Fruit fly (Drosophila melanogaster) whole organism, embryonic: ENCODE data around the gene Cerk.

Experiments used
- Adf1 ChIP-seq: fragments of 200-800 bp; sonication (Bioruptor generic); IDR thresholded peaks from 2 replicates; pipeline ENCODE4 v1.3.6; 2022; ENCODE audit warnings: missing biosample characterization, missing genetic modification characterization
- Asciz ChIP-seq: fragments of 200-800 bp; sonication (Bioruptor generic); optimal IDR thresholded peaks from 2 replicates; lab custom pipeline; 2017; ENCODE audit warnings: missing biosample characterization, mild to moderate bottlenecking, missing genetic modification characterization, missing genetic modification reagents
- B-H1 ChIP-seq: fragments of 200-800 bp; sonication (Bioruptor generic); IDR thresholded peaks from 3 replicates; pipeline ENCODE4 v1.3.6; 2022; ENCODE audit warnings: missing biosample characterization, missing genetic modification characterization
- CG11247 ChIP-seq: fragments of 200-800 bp; sonication (Bioruptor generic); IDR thresholded peaks from 2 replicates; pipeline ENCODE4 v1.3.6; 2022; ENCODE audit warnings: missing biosample characterization, missing genetic modification characterization
- CG1233 ChIP-seq: fragments of 200-800 bp; sonication (Bioruptor generic); optimal IDR thresholded peaks from 4 replicates; lab custom pipeline; 2018; ENCODE audit warnings: missing biosample characterization, mild to moderate bottlenecking, missing genetic modification characterization
- CG12744 ChIP-seq: fragments of 200-800 bp; sonication (Bioruptor generic); optimal IDR thresholded peaks from 2 replicates; lab custom pipeline; 2016; ENCODE audit warnings: missing biosample characterization, missing genetic modification characterization
- CG13424 ChIP-seq: fragments of 200-800 bp; sonication (Bioruptor generic); optimal IDR thresholded peaks from 2 replicates; lab custom pipeline; 2019; ENCODE audit warnings: missing biosample characterization, mild to moderate bottlenecking, missing genetic modification characterization, moderate library complexity
- CG14965 ChIP-seq: fragments of 200-800 bp; sonication (Bioruptor generic); optimal IDR thresholded peaks from 2 replicates; lab custom pipeline; 2016; ENCODE audit warnings: missing biosample characterization, missing genetic modification characterization, borderline replicate concordance
- CG1602 ChIP-seq: fragments of 200-800 bp; sonication (Bioruptor generic); optimal IDR thresholded peaks from 3 replicates; lab custom pipeline; 2016; ENCODE audit warnings: missing biosample characterization, missing genetic modification characterization
- CG16813 ChIP-seq: fragments of 200-800 bp; sonication (Bioruptor generic); IDR thresholded peaks from 3 replicates; pipeline ENCODE4 v1.3.6; 2022; ENCODE audit warnings: missing biosample characterization, missing genetic modification characterization; ENCODE audit not compliant: partially characterized antibody
- CG16815 ChIP-seq: fragments of 200-800 bp; sonication (Bioruptor generic); optimal IDR thresholded peaks from 3 replicates; lab custom pipeline; 2017; ENCODE audit warnings: missing biosample characterization, mild to moderate bottlenecking, missing genetic modification characterization
- CG16863 ChIP-seq: fragments of 200-800 bp; sonication (Bioruptor generic); optimal IDR thresholded peaks from 3 replicates; lab custom pipeline; 2016; ENCODE audit warnings: missing biosample characterization, missing genetic modification characterization
- CG17328 ChIP-seq: fragments of 200-800 bp; sonication (Bioruptor generic); IDR thresholded peaks from 2 replicates; pipeline ENCODE4 v1.3.6; 2022; ENCODE audit warnings: missing biosample characterization, missing genetic modification characterization
- CG2199 ChIP-seq: fragments of 200-800 bp; sonication (Bioruptor generic); IDR thresholded peaks from 3 replicates; pipeline ENCODE4 v1.3.6; 2022; ENCODE audit warnings: missing biosample characterization, missing genetic modification characterization
- CG30431 ChIP-seq: fragments of 200-800 bp; sonication (Bioruptor generic); optimal IDR thresholded peaks from 2 replicates; lab custom pipeline; 2017; ENCODE audit warnings: missing biosample characterization, missing genetic modification characterization
- CG3065 ChIP-seq: fragments of 200-800 bp; sonication (Bioruptor generic); optimal IDR thresholded peaks from 2 replicates; lab custom pipeline; 2016; ENCODE audit warnings: missing biosample characterization, missing genetic modification characterization
- CG34224 ChIP-seq: fragments of 200-800 bp; sonication (Bioruptor generic); IDR thresholded peaks from 3 replicates; pipeline ENCODE4 v1.3.6; 2022; ENCODE audit warnings: missing biosample characterization, missing genetic modification characterization; ENCODE audit not compliant: partially characterized antibody
- CG5953 ChIP-seq: fragments of 200-800 bp; sonication (Bioruptor generic); IDR thresholded peaks from 2 replicates; pipeline ENCODE4 v1.3.6; 2022; ENCODE audit warnings: missing biosample characterization, missing genetic modification characterization
- CG6254 ChIP-seq: fragments of 200-800 bp; sonication (Bioruptor generic); optimal IDR thresholded peaks from 3 replicates; lab custom pipeline; 2017; ENCODE audit warnings: mild to moderate bottlenecking, missing biosample characterization, missing genetic modification reagents, missing genetic modification characterization
- CG7745 ChIP-seq: fragments of 200-800 bp; sonication (Bioruptor generic); optimal IDR thresholded peaks from 2 replicates; lab custom pipeline; 2018; ENCODE audit warnings: missing biosample characterization, mild to moderate bottlenecking, missing genetic modification characterization, moderate library complexity
- CG7786 ChIP-seq: fragments of 200-800 bp; sonication (Bioruptor generic); optimal IDR thresholded peaks from 2 replicates; lab custom pipeline; 2016; ENCODE audit warnings: missing biosample characterization, missing genetic modification characterization
- CG8359 ChIP-seq: fragments of 200-800 bp; sonication (Bioruptor generic); optimal IDR thresholded peaks from 2 replicates; lab custom pipeline; 2017; ENCODE audit warnings: missing biosample characterization, mild to moderate bottlenecking, missing genetic modification characterization, borderline replicate concordance
- CG8478 ChIP-seq: fragments of >200 bp; optimal IDR thresholded peaks from 2 replicates; lab custom pipeline; 2018
- CG9215 ChIP-seq: fragments of 200-800 bp; sonication (Bioruptor generic); IDR thresholded peaks from 2 replicates; pipeline ENCODE4 v1.3.6; 2022; ENCODE audit warnings: missing biosample characterization, missing genetic modification characterization
- CHES-1-like ChIP-seq: fragments of 200-800 bp; sonication (Bioruptor generic); optimal IDR thresholded peaks from 2 replicates; lab custom pipeline; 2016; ENCODE audit warnings: missing biosample characterization, missing genetic modification characterization
- Chrac-16 ChIP-seq: fragments of 200-800 bp; sonication (Bioruptor generic); optimal IDR thresholded peaks from 3 replicates; lab custom pipeline; 2016; ENCODE audit warnings: missing biosample characterization, missing genetic modification characterization
- CkIIα-i1 ChIP-seq: fragments of 200-800 bp; sonication (Bioruptor generic); IDR thresholded peaks from 2 replicates; pipeline ENCODE4 v1.3.6; 2022; ENCODE audit warnings: missing biosample characterization, missing genetic modification characterization
- D ChIP-seq, 2 experiments: fragments of 200-800 bp in 1 of 2; fragments of >200 bp in 1 of 2; sonication (Bioruptor generic) in 1 of 2; optimal IDR thresholded peaks; 2 replicates in 1 of 2; 3 replicates in 1 of 2; lab custom pipeline; 2017; ENCODE audit warnings: mild to moderate bottlenecking in 1 of 2, missing biosample characterization in 1 of 2, missing genetic modification characterization in 1 of 2, missing genetic modification reagents in 1 of 2
- Dad ChIP-seq: fragments of 200-800 bp; sonication (Bioruptor generic); optimal IDR thresholded peaks from 3 replicates; lab custom pipeline; 2016; ENCODE audit warnings: missing biosample characterization, missing genetic modification characterization
- HLH3B ChIP-seq: fragments of 200-800 bp; sonication (Bioruptor generic); IDR thresholded peaks from 2 replicates; pipeline ENCODE4 v1.3.6; 2022; ENCODE audit warnings: missing biosample characterization, missing genetic modification characterization
- Lhr ChIP-seq: fragments of 200-800 bp; sonication (Bioruptor generic); optimal IDR thresholded peaks from 3 replicates; lab custom pipeline; 2017; ENCODE audit warnings: mild to moderate bottlenecking, missing biosample characterization, missing genetic modification reagents, missing genetic modification characterization
- MESR4 ChIP-seq: fragments of 200-800 bp; sonication (Bioruptor generic); optimal IDR thresholded peaks from 2 replicates; lab custom pipeline; 2018; ENCODE audit warnings: missing biosample characterization, mild to moderate bottlenecking, missing genetic modification characterization, moderate library complexity
- Nf-YA ChIP-seq: fragments of 200-800 bp; sonication (Bioruptor generic); IDR thresholded peaks from 2 replicates; pipeline ENCODE4 v1.3.6; 2022; ENCODE audit warnings: missing biosample characterization, missing genetic modification characterization
- Opbp ChIP-seq: fragments of 200-800 bp; sonication (Bioruptor generic); IDR thresholded peaks from 3 replicates; pipeline ENCODE4 v1.3.6; 2022; ENCODE audit warnings: missing biosample characterization, missing genetic modification characterization; ENCODE audit not compliant: partially characterized antibody
- Vsx1 ChIP-seq: fragments of 200-800 bp; sonication (Bioruptor generic); optimal IDR thresholded peaks from 2 replicates; lab custom pipeline; 2017; ENCODE audit warnings: missing biosample characterization, mild to moderate bottlenecking, missing genetic modification characterization, missing genetic modification reagents
- az2 ChIP-seq: fragments of 200-800 bp; sonication (Bioruptor generic); optimal IDR thresholded peaks from 3 replicates; lab custom pipeline; 2016; ENCODE audit warnings: missing biosample characterization, missing genetic modification characterization
- chm ChIP-seq: fragments of 200-800 bp; sonication (Bioruptor generic); IDR thresholded peaks from 2 replicates; pipeline ENCODE4 v1.3.6; 2022; ENCODE audit warnings: missing biosample characterization, missing genetic modification characterization
- croc ChIP-seq: fragments of 200-800 bp; sonication (Bioruptor generic); conservative IDR thresholded peaks from 3 replicates; pipeline ENCODE4 v1.3.6; 2022; ENCODE audit warnings: missing biosample characterization, missing genetic modification characterization
- dm ChIP-seq: fragments of 200-800 bp; sonication (Bioruptor generic); optimal IDR thresholded peaks from 3 replicates; lab custom pipeline; 2016; ENCODE audit warnings: missing biosample characterization, missing genetic modification characterization
- dmrt11E ChIP-seq: fragments of 200-800 bp; sonication (Bioruptor generic); optimal IDR thresholded peaks from 3 replicates; lab custom pipeline; 2018; ENCODE audit warnings: missing biosample characterization, mild to moderate bottlenecking, missing genetic modification characterization, moderate library complexity
- eve ChIP-seq, 2 experiments: fragments of >200 bp; optimal IDR thresholded peaks; 2 replicates each; lab custom pipeline; 2017; ENCODE audit warnings: missing biosample characterization in 2 of 2, missing genetic modification characterization in 2 of 2
- fd96Cb ChIP-seq: fragments of 200-800 bp; sonication (Bioruptor generic); optimal IDR thresholded peaks from 2 replicates; lab custom pipeline; 2018; ENCODE audit warnings: missing biosample characterization, mild to moderate bottlenecking, missing genetic modification characterization, moderate library complexity
- gsb ChIP-seq: fragments of 200-800 bp; sonication (Bioruptor generic); IDR thresholded peaks from 2 replicates; pipeline ENCODE4 v1.3.6; 2022; ENCODE audit warnings: missing biosample characterization, missing genetic modification characterization
- jing ChIP-seq: fragments of 200-800 bp; sonication (Bioruptor generic); optimal IDR thresholded peaks from 2 replicates; lab custom pipeline; 2018; ENCODE audit warnings: missing biosample characterization, mild to moderate bottlenecking, missing genetic modification characterization
- pb ChIP-seq: fragments of 200-800 bp; sonication (Bioruptor generic); optimal IDR thresholded peaks from 3 replicates; lab custom pipeline; 2016; ENCODE audit warnings: missing biosample characterization, missing genetic modification characterization
- rib ChIP-seq: fragments of 200-800 bp; sonication (Bioruptor generic); IDR thresholded peaks from 2 replicates; pipeline ENCODE4 v1.3.6; 2022; ENCODE audit warnings: missing biosample characterization, missing genetic modification characterization
- sens ChIP-seq: fragments of 200-800 bp; sonication (Bioruptor generic); peaks from one replicate; lab custom pipeline; 2016; ENCODE audit warnings: missing biosample characterization, missing genetic modification characterization
- sqz ChIP-seq: fragments of 200-800 bp; sonication (Bioruptor generic); optimal IDR thresholded peaks from 3 replicates; lab custom pipeline; 2018; ENCODE audit warnings: missing biosample characterization, mild to moderate bottlenecking, missing genetic modification characterization
- ssp ChIP-seq: fragments of 200-800 bp; sonication (Bioruptor generic); IDR thresholded peaks from 2 replicates; pipeline ENCODE4 v1.3.6; 2022; ENCODE audit warnings: missing biosample characterization, missing genetic modification characterization
- tin ChIP-seq: fragments of 200-800 bp; sonication (Bioruptor generic); optimal IDR thresholded peaks from 3 replicates; lab custom pipeline; 2016; ENCODE audit warnings: missing biosample characterization, missing genetic modification characterization
- trh ChIP-seq: fragments of 200-800 bp; sonication (Bioruptor generic); optimal IDR thresholded peaks from 2 replicates; lab custom pipeline; 2016; ENCODE audit warnings: missing biosample characterization, missing genetic modification characterization

Cerk gene

dm6 chr3R:5371563-5371962, 3.5 kb upstream of the Cerk start, which contains the start of gene Polr2F (continued):
- TF ChIP-seq dm (GFP tag; lab: Kevin White, UChicago) (peak; percentile 99), MESR4 (peak; percentile 97), dmrt11E (tag; lab: Kevin White, UChicago) (peak; percentile 65), az2 (peak; percentile 82), chm (GFP tag; lab: Robert Waterston, UW) (peak; percentile 69), ssp (GFP tag; lab: Robert Waterston, UW) (peak; percentile 67), CkIIα-i1 (GFP tag; lab: Robert Waterston, UW) (no peak), sens (GFP tag; lab: Kevin White, UChicago) (peak; percentile 96), jing (GFP tag; lab: Kevin White, UChicago) (no peak), Nf-YA (GFP tag; lab: Robert Waterston, UW) (no peak), CG12744 (GFP tag; lab: Kevin White, UChicago) (peak; percentile 82), CG9215 (peak; percentile 75), Dad (peak; percentile 93), Lhr (GFP tag; lab: Kevin White, UChicago) (peak; percentile 84), CG16863 (GFP tag; lab: Kevin White, UChicago) (peak; percentile 76), CG16815 (peak; percentile 73), CG5953 (GFP tag; lab: Robert Waterston, UW) (peak; percentile 51; the same call in 1 of the 2 replicates), Vsx1 (GFP tag; lab: Kevin White, UChicago) (no peak), CHES-1-like (GFP tag; lab: Kevin White, UChicago) (peak; percentile 96), CG3065 (GFP tag; lab: Kevin White, UChicago) (peak; percentile 76), eve (GFP tag; optimal IDR thresholded peaks at IDR 0.05; lab: Kevin White, UChicago) (no peak), CG7745 (tag; lab: Kevin White, UChicago) (no peak), croc (GFP tag; lab: Robert Waterston, UW) (peak; percentile 44; the same call in 2 of the 3 replicates), fd96Cb (peak; percentile 44), D (optimal IDR thresholded peaks at IDR 0.05; lab: Kevin White, UChicago) (no peak), D (GFP tag; optimal IDR thresholded peaks at IDR 0.05; lab: Kevin White, UChicago) (peak; percentile 44), CG1602 (GFP tag; lab: Kevin White, UChicago) (peak; percentile 80), CG1233 (GFP tag; lab: Kevin White, UChicago) (peak; percentile 74), CG34224 (0 out of 3 replicates have a peak, but pooled peaks have one; percentile 21), sqz (no peak), CG16813 (GFP tag; lab: Robert Waterston, UW) (peak; percentile 48; the same call in 1 of the 3 replicates), CG14965 (no peak), CG2199 (0 out of 3 replicates have a peak, but pooled peaks have one; percentile 42), Opbp (GFP tag; lab: Robert Waterston, UW) (peak; percentile 80), CG17328 (GFP tag; lab: Robert Waterston, UW) (peak; percentile 53), HLH3B (GFP tag; lab: Robert Waterston, UW) (peak; percentile 68), CG7786 (peak; percentile 93), Chrac-16 (GFP tag; lab: Kevin White, UChicago) (peak; percentile 87), B-H1 (GFP tag; lab: Robert Waterston, UW) (0 out of 3 replicates have a peak, but pooled peaks have one; percentile 16), CG6254 (GFP tag; lab: Kevin White, UChicago) (no peak), CG30431 (peak; percentile 70), Adf1 (GFP tag; lab: Robert Waterston, UW) (peak; percentile 72), CG8478 (lab: Kevin White, UChicago) (no peak), tin (GFP tag; lab: Kevin White, UChicago) (peak; percentile 92), Asciz (GFP tag; lab: Kevin White, UChicago) (peak; percentile 52), CG13424 (tag; lab: Kevin White, UChicago) (peak; percentile 73), CG8359 (no peak), rib (peak; percentile 87), pb (GFP tag; lab: Kevin White, UChicago) (peak; percentile 86), gsb (peak; percentile 22; the same call in 1 of the 2 replicates), CG11247 (peak; percentile 86), trh (GFP tag; lab: Kevin White, UChicago) (peak; percentile 56)
